Worm (Caenorhabditis elegans) whole organism, early embryonic: ENCODE data around the gene F54F7.8.

Source experiments
- B0310.2 ChIP-seq: sonication (generic microtip); optimal IDR thresholded peaks from 2 replicates; lab custom pipeline; 2016; ENCODE audit warnings: mild to moderate bottlenecking, missing genetic modification characterization, missing compliant biosample characterization
- F13C5.2 ChIP-seq: sonication (generic microtip); optimal IDR thresholded peaks from 2 replicates; lab custom pipeline; 2017; ENCODE audit warnings: mild to moderate bottlenecking, missing genetic modification characterization, inconsistent platforms, missing compliant biosample characterization
- aly-1 ChIP-seq: sonication (generic microtip); optimal IDR thresholded peaks from 2 replicates; lab custom pipeline; 2016; ENCODE audit warnings: missing genetic modification characterization, missing compliant biosample characterization
- ama-1 ChIP-seq: fragments of 150-350 bp; optimal IDR thresholded peaks from 2 replicates; lab custom pipeline; 2014
- ceh-13 ChIP-seq: fragments of 200-800 bp; sonication (Bioruptor generic); optimal IDR thresholded peaks from 2 replicates; lab custom pipeline; 2018; ENCODE audit warnings: mild to moderate bottlenecking, missing genetic modification characterization, missing compliant biosample characterization
- ceh-36 ChIP-seq: sonication (generic microtip); optimal IDR thresholded peaks from 2 replicates; lab custom pipeline; 2016; ENCODE audit warnings: missing genetic modification characterization, inconsistent platforms, missing compliant biosample characterization
- ets-7 ChIP-seq: sonication (generic microtip); optimal IDR thresholded peaks from 2 replicates; lab custom pipeline; 2016; ENCODE audit warnings: missing genotype, missing genetic modification characterization, missing compliant biosample characterization
- flt-1 ChIP-seq: fragments of 200-800 bp; sonication (Bioruptor generic); IDR thresholded peaks from 2 replicates; pipeline ENCODE4 v1.3.6; 2022; ENCODE audit warnings: missing genetic modification characterization, missing compliant biosample characterization
- hmbx-1 ChIP-seq: sonication (generic microtip); optimal IDR thresholded peaks from 2 replicates; lab custom pipeline; 2016; ENCODE audit warnings: mild to moderate bottlenecking, missing genetic modification characterization, missing compliant biosample characterization
- hmg-4 ChIP-seq: fragments of 200-800 bp; sonication (Bioruptor generic); optimal IDR thresholded peaks from 2 replicates; lab custom pipeline; 2018; ENCODE audit warnings: mild to moderate bottlenecking, missing genetic modification characterization, missing compliant biosample characterization
- hnd-1 ChIP-seq: sonication (generic microtip); optimal IDR thresholded peaks from 2 replicates; lab custom pipeline; 2016; ENCODE audit warnings: missing genetic modification characterization, missing compliant biosample characterization
- pes-1 ChIP-seq: fragments of 200-800 bp; sonication (Bioruptor generic); IDR thresholded peaks from 2 replicates; pipeline ENCODE4 v1.3.6; 2022; ENCODE audit warnings: missing genetic modification reagents, missing genetic modification characterization, missing compliant biosample characterization
- scrt-1 ChIP-seq: fragments of 200-800 bp; sonication (Bioruptor generic); IDR thresholded peaks from 2 replicates; pipeline ENCODE4 v1.3.6; 2022; ENCODE audit warnings: missing genetic modification characterization, missing compliant biosample characterization
- sea-1 ChIP-seq: fragments of 200-800 bp; sonication (Bioruptor generic); conservative IDR thresholded peaks from 2 replicates; pipeline ENCODE4 v1.3.6; 2022; ENCODE audit warnings: missing genetic modification characterization, missing compliant biosample characterization
- tbx-11 ChIP-seq: fragments of 200-800 bp; sonication (Bioruptor generic); IDR thresholded peaks from 2 replicates; pipeline ENCODE4 v1.3.6; 2022; ENCODE audit warnings: missing genetic modification characterization, missing compliant biosample characterization
- tbx-37 ChIP-seq: fragments of 200-800 bp; sonication (Bioruptor generic); conservative IDR thresholded peaks from 2 replicates; pipeline ENCODE4 v1.3.6; 2022; ENCODE audit warnings: missing genetic modification reagents, missing genetic modification characterization, missing compliant biosample characterization
- tra-4 ChIP-seq: sonication (generic microtip); optimal IDR thresholded peaks from 2 replicates; lab custom pipeline; 2017; ENCODE audit warnings: missing genetic modification characterization, missing compliant biosample characterization

F54F7.8 gene

ce11 chrX:11821159-11821720 lies 33.6 kb downstream of the F54F7.8 start:
- no peak for TF ChIP-seq ceh-13
- no peak for TF ChIP-seq ceh-36 (tag; lab: Kevin White, UChicago)
- no peak for TF ChIP-seq hmg-4
- no peak for TF ChIP-seq hnd-1
- TF ChIP-seq tbx-11 (GFP tag; lab: Robert Waterston, UW): no peak
- TF ChIP-seq B0310.2: no peak
- TF ChIP-seq F13C5.2 (tag; lab: Kevin White, UChicago): no peak
- TF ChIP-seq ama-1 (lab: Kevin White, UChicago): no peak
- TF ChIP-seq hmbx-1 (tag; lab: Kevin White, UChicago): no peak
- TF ChIP-seq ets-7 (tag; lab: Kevin White, UChicago): no peak
- TF ChIP-seq tra-4: no peak
- no peak for TF ChIP-seq pes-1 (GFP tag; lab: Robert Waterston, UW)
- no peak for TF ChIP-seq scrt-1 (GFP tag; lab: Robert Waterston, UW)
- TF ChIP-seq flt-1: no peak

- TF ChIP-seq aly-1 (tag; lab: Kevin White, UChicago) (no peak), tra-4 (no peak), tbx-11 (GFP tag; lab: Robert Waterston, UW) (no peak), sea-1 (no peak), hmg-4 (no peak), ama-1 (lab: Kevin White, UChicago) (no peak), scrt-1 (GFP tag; lab: Robert Waterston, UW) (no peak), F13C5.2 (tag; lab: Kevin White, UChicago) (no peak)
These were observed 36.1 kb downstream of the F54F7.8 start for ce11 chrX:11818711-11819110.

- TF ChIP-seq ceh-13: no peak
- no peak for TF ChIP-seq hmg-4
- TF ChIP-seq pes-1 (GFP tag; lab: Robert Waterston, UW): no peak
- no peak for TF ChIP-seq B0310.2
- no peak for TF ChIP-seq hmbx-1 (tag; lab: Kevin White, UChicago)
- no peak for TF ChIP-seq flt-1
- TF ChIP-seq aly-1 (tag; lab: Kevin White, UChicago): no peak
- no peak for TF ChIP-seq tbx-11 (GFP tag; lab: Robert Waterston, UW)
- TF ChIP-seq sea-1: no peak
- no peak for TF ChIP-seq ceh-36 (tag; lab: Kevin White, UChicago)
- TF ChIP-seq F13C5.2 (tag; lab: Kevin White, UChicago): no peak
- no peak for TF ChIP-seq hnd-1
- no peak for TF ChIP-seq tra-4
These were observed 38.0 kb downstream of the F54F7.8 start for ce11 chrX:11816825-11817224.

ce11 chrX:11814667-11815066 lies 40.1 kb downstream of the F54F7.8 start, which contains the start of gene C34E11.2:
C34E11.2 (minus strand) TSS chrX:11814750.
- TF ChIP-seq ceh-13 (no peak), hmbx-1 (tag; lab: Kevin White, UChicago) (no peak), ets-7 (tag; lab: Kevin White, UChicago) (no peak), F13C5.2 (tag; lab: Kevin White, UChicago) (no peak), pes-1 (GFP tag; lab: Robert Waterston, UW) (no peak), tra-4 (no peak), tbx-11 (GFP tag; lab: Robert Waterston, UW) (no peak), hmg-4 (no peak)

ce11 chrX:11806175-11806853 lies 48.5 kb downstream of the F54F7.8 start:
- no peak for TF ChIP-seq tra-4
- no peak for TF ChIP-seq F13C5.2 (tag; lab: Kevin White, UChicago)
- no peak for TF ChIP-seq ama-1 (lab: Kevin White, UChicago)
- no peak for TF ChIP-seq B0310.2
- no peak for TF ChIP-seq ceh-36 (tag; lab: Kevin White, UChicago)
- no peak for TF ChIP-seq ceh-13
- no peak for TF ChIP-seq flt-1
- TF ChIP-seq tbx-11 (GFP tag; lab: Robert Waterston, UW): no peak
- no peak for TF ChIP-seq pes-1 (GFP tag; lab: Robert Waterston, UW)
- no peak for TF ChIP-seq hnd-1
- no peak for TF ChIP-seq hmg-4
- TF ChIP-seq tbx-37 (GFP tag; lab: Robert Waterston, UW): no peak
- no peak for TF ChIP-seq ets-7 (tag; lab: Kevin White, UChicago)
- TF ChIP-seq sea-1: no peak
- TF ChIP-seq aly-1 (tag; lab: Kevin White, UChicago): no peak
- no peak for TF ChIP-seq scrt-1 (GFP tag; lab: Robert Waterston, UW)
- TF ChIP-seq hmbx-1 (tag; lab: Kevin White, UChicago): no peak

- TF ChIP-seq tbx-37 (GFP tag; lab: Robert Waterston, UW) (no peak), tra-4 (no peak), hnd-1 (no peak), hmg-4 (no peak), ceh-36 (tag; lab: Kevin White, UChicago) (no peak), scrt-1 (GFP tag; lab: Robert Waterston, UW) (no peak), aly-1 (tag; lab: Kevin White, UChicago) (no peak), flt-1 (no peak), ets-7 (tag; lab: Kevin White, UChicago) (no peak), sea-1 (no peak), F13C5.2 (tag; lab: Kevin White, UChicago) (no peak), tbx-11 (GFP tag; lab: Robert Waterston, UW) (no peak), hmbx-1 (tag; lab: Kevin White, UChicago) (no peak), ceh-13 (no peak), B0310.2 (no peak), ama-1 (lab: Kevin White, UChicago) (no peak), pes-1 (GFP tag; lab: Robert Waterston, UW) (no peak)
These were observed 50.7 kb downstream of the F54F7.8 start, which contains the start of gene C34E11.4 for ce11 chrX:11804057-11804456. C34E11.4 (plus strand) TSS chrX:11804210.
